Fruit fly (Drosophila melanogaster): Measurements from ENCODE around the gene Pdp1.

- TF ChIP-seq Dif (GFP tag; optimal IDR thresholded peaks at IDR 0.05; ENCODE audit: partially characterized antibody) (no peak), pan (optimal IDR thresholded peaks at IDR 0.05) (no peak), br (GFP tag; optimal IDR thresholded peaks at IDR 0.05) (no peak), Myc (optimal IDR thresholded peaks at IDR 0.05) (no peak), Rel (GFP tag; optimal IDR thresholded peaks at IDR 0.05) (no peak), Rel (tag; optimal IDR thresholded peaks at IDR 0.05) (no peak), h (GFP tag; optimal IDR thresholded peaks at IDR 0.05) (no peak)
Observed at dm6 chr3L:7807552-7808402, 59.4 kb downstream of the Pdp1 start.

Measured in whole organism, wandering third instar larva.